Fruit fly (Drosophila melanogaster) whole organism, embryonic: ENCODE data around the gene CG31381.
A peak's percentile ranks its signal among the peaks of the same experiment; 100 is the strongest.

ENCODE experiments used
- Aef1 ChIP-seq: fragments of 200-800 bp; sonication (Bioruptor generic); IDR thresholded peaks from 3 replicates; pipeline ENCODE4 v1.3.6; 2022; ENCODE audit warnings: missing biosample characterization, missing genetic modification characterization
- Asciz ChIP-seq: fragments of 200-800 bp; sonication (Bioruptor generic); optimal IDR thresholded peaks from 2 replicates; lab custom pipeline; 2017; ENCODE audit warnings: missing biosample characterization, mild to moderate bottlenecking, missing genetic modification characterization, missing genetic modification reagents
- B-H1 ChIP-seq: fragments of 200-800 bp; sonication (Bioruptor generic); IDR thresholded peaks from 3 replicates; pipeline ENCODE4 v1.3.6; 2022; ENCODE audit warnings: missing biosample characterization, missing genetic modification characterization
- BtbVII ChIP-seq: fragments of 200-800 bp; sonication (Bioruptor generic); optimal IDR thresholded peaks from 3 replicates; lab custom pipeline; 2017; ENCODE audit warnings: missing biosample characterization, mild to moderate bottlenecking, missing genetic modification characterization
- CG11504 ChIP-seq: fragments of 200-800 bp; sonication (Bioruptor generic); optimal IDR thresholded peaks from 3 replicates; lab custom pipeline; 2019; ENCODE audit warnings: missing biosample characterization, mild to moderate bottlenecking, missing genetic modification characterization, moderate library complexity
- CG11696 ChIP-seq: fragments of 200-800 bp; sonication (Bioruptor generic); IDR thresholded peaks from 2 replicates; pipeline ENCODE4 v1.3.6; 2022; ENCODE audit warnings: missing biosample characterization, missing genetic modification characterization
- CG12071 ChIP-seq: fragments of 200-800 bp; sonication (Bioruptor generic); optimal IDR thresholded peaks from 3 replicates; lab custom pipeline; 2018; ENCODE audit warnings: missing biosample characterization, mild to moderate bottlenecking, missing genetic modification characterization
- CG12391 ChIP-seq: fragments of 200-800 bp; sonication (Bioruptor generic); optimal IDR thresholded peaks from 3 replicates; lab custom pipeline; 2018; ENCODE audit warnings: missing biosample characterization, mild to moderate bottlenecking, missing genetic modification characterization, moderate library complexity
- CG13123 ChIP-seq: fragments of 200-800 bp; sonication (Bioruptor generic); optimal IDR thresholded peaks from 2 replicates; lab custom pipeline; 2016; ENCODE audit warnings: missing biosample characterization, missing genetic modification characterization
- CG13424 ChIP-seq: fragments of 200-800 bp; sonication (Bioruptor generic); optimal IDR thresholded peaks from 2 replicates; lab custom pipeline; 2019; ENCODE audit warnings: missing biosample characterization, mild to moderate bottlenecking, missing genetic modification characterization, moderate library complexity
- CG15011 ChIP-seq: fragments of 200-800 bp; sonication (Bioruptor generic); optimal IDR thresholded peaks from 3 replicates; lab custom pipeline; 2018; ENCODE audit warnings: missing biosample characterization, mild to moderate bottlenecking, missing genetic modification characterization
- CG15269 ChIP-seq: fragments of 200-800 bp; sonication (Bioruptor generic); optimal IDR thresholded peaks from 2 replicates; lab custom pipeline; 2018; ENCODE audit warnings: missing biosample characterization, mild to moderate bottlenecking, missing genetic modification characterization, moderate library complexity
- CG16863 ChIP-seq: fragments of 200-800 bp; sonication (Bioruptor generic); optimal IDR thresholded peaks from 3 replicates; lab custom pipeline; 2016; ENCODE audit warnings: missing biosample characterization, missing genetic modification characterization
- CG17361 ChIP-seq: fragments of 200-800 bp; sonication (Bioruptor generic); IDR thresholded peaks from 3 replicates; pipeline ENCODE4 v1.3.6; 2022; ENCODE audit warnings: missing biosample characterization, missing genetic modification characterization
- CG33557 ChIP-seq: fragments of 200-800 bp; sonication (Bioruptor generic); optimal IDR thresholded peaks from 2 replicates; lab custom pipeline; 2019; ENCODE audit warnings: missing biosample characterization, mild to moderate bottlenecking, missing genetic modification characterization, moderate library complexity
- CG6689 ChIP-seq: fragments of 200-800 bp; sonication (Bioruptor generic); IDR thresholded peaks from 2 replicates; pipeline ENCODE4 v1.3.6; 2022; ENCODE audit warnings: missing biosample characterization, missing genetic modification characterization
- CG6813 ChIP-seq: fragments of 200-800 bp; sonication (Bioruptor generic); optimal IDR thresholded peaks from 2 replicates; lab custom pipeline; 2017; ENCODE audit warnings: missing biosample characterization, missing genetic modification characterization, mild to moderate bottlenecking, moderate library complexity, missing genetic modification reagents
- CG9609 ChIP-seq: fragments of 200-800 bp; sonication (Bioruptor generic); optimal IDR thresholded peaks from 3 replicates; lab custom pipeline; 2016; ENCODE audit warnings: missing biosample characterization, missing genetic modification characterization
- CG9727 ChIP-seq: fragments of 200-800 bp; sonication (Bioruptor generic); optimal IDR thresholded peaks from 3 replicates; lab custom pipeline; 2017; ENCODE audit warnings: missing biosample characterization, mild to moderate bottlenecking, missing genetic modification characterization
- CG9797 ChIP-seq: fragments of 200-800 bp; sonication (Bioruptor generic); optimal IDR thresholded peaks from 3 replicates; lab custom pipeline; 2018; ENCODE audit warnings: missing biosample characterization, mild to moderate bottlenecking, missing genetic modification characterization
- CHES-1-like ChIP-seq: fragments of 200-800 bp; sonication (Bioruptor generic); optimal IDR thresholded peaks from 2 replicates; lab custom pipeline; 2016; ENCODE audit warnings: missing biosample characterization, missing genetic modification characterization
- CoRest ChIP-seq: fragments of 200-800 bp; sonication (Bioruptor generic); optimal IDR thresholded peaks from 3 replicates; lab custom pipeline; 2018; ENCODE audit warnings: missing biosample characterization, mild to moderate bottlenecking, missing genetic modification characterization, moderate library complexity
- Hey ChIP-seq: fragments of 200-800 bp; sonication (Bioruptor generic); optimal IDR thresholded peaks from 3 replicates; lab custom pipeline; 2018; ENCODE audit warnings: missing biosample characterization, mild to moderate bottlenecking, missing genetic modification characterization
- Hsf ChIP-seq: fragments of 200-800 bp; sonication (Bioruptor generic); optimal IDR thresholded peaks from 3 replicates; lab custom pipeline; 2016; ENCODE audit warnings: missing biosample characterization, missing genetic modification characterization
- Lhr ChIP-seq: fragments of 200-800 bp; sonication (Bioruptor generic); optimal IDR thresholded peaks from 3 replicates; lab custom pipeline; 2017; ENCODE audit warnings: mild to moderate bottlenecking, missing biosample characterization, missing genetic modification reagents, missing genetic modification characterization
- MBD-R2 ChIP-seq: fragments of 200-800 bp; sonication (Bioruptor generic); IDR thresholded peaks from 2 replicates; pipeline ENCODE4 v1.3.6; 2022; ENCODE audit warnings: missing biosample characterization, missing genetic modification characterization
- Mrtf ChIP-seq: fragments of 200-800 bp; sonication (Bioruptor generic); IDR thresholded peaks from 3 replicates; pipeline ENCODE4 v1.3.6; 2022; ENCODE audit warnings: missing biosample characterization, missing genetic modification characterization
- Six4 ChIP-seq: fragments of 200-800 bp; sonication (Bioruptor generic); optimal IDR thresholded peaks from 2 replicates; lab custom pipeline; 2016; ENCODE audit warnings: missing biosample characterization, missing genetic modification characterization
- Sox102F ChIP-seq: fragments of 200-800 bp; sonication (Bioruptor generic); optimal IDR thresholded peaks from 2 replicates; lab custom pipeline; 2018; ENCODE audit warnings: missing biosample characterization, mild to moderate bottlenecking, missing genetic modification characterization, moderate library complexity
- bab2 ChIP-seq: fragments of 200-800 bp; sonication (Bioruptor generic); optimal IDR thresholded peaks from 2 replicates; lab custom pipeline; 2016; ENCODE audit warnings: missing biosample characterization, missing genetic modification characterization
- br ChIP-seq: fragments of >200 bp; optimal IDR thresholded peaks from 2 replicates; lab custom pipeline; 2017
- bsh ChIP-seq, 2 experiments: fragments of 200-800 bp; sonication (Bioruptor generic); optimal IDR thresholded peaks; 2 replicates each; lab custom pipeline; 2017 to 2018; ENCODE audit warnings: mild to moderate bottlenecking in 2 of 2, missing biosample characterization in 2 of 2, missing genetic modification characterization in 2 of 2, moderate library complexity in 1 of 2
- caup ChIP-seq: fragments of 200-800 bp; sonication (Bioruptor generic); optimal IDR thresholded peaks from 3 replicates; lab custom pipeline; 2017; ENCODE audit warnings: missing biosample characterization, mild to moderate bottlenecking, missing genetic modification characterization, moderate library complexity; ENCODE audit not compliant: severe bottlenecking
- ci ChIP-seq: fragments of 200-800 bp; sonication (Bioruptor generic); IDR thresholded peaks from 3 replicates; pipeline ENCODE4 v1.3.6; 2022; ENCODE audit warnings: missing biosample characterization, missing genetic modification characterization
- dati ChIP-seq: fragments of 200-800 bp; sonication (Bioruptor generic); IDR thresholded peaks from 2 replicates; pipeline ENCODE4 v1.3.6; 2022; ENCODE audit warnings: missing biosample characterization, missing genetic modification characterization
- dm ChIP-seq: fragments of 200-800 bp; sonication (Bioruptor generic); optimal IDR thresholded peaks from 3 replicates; lab custom pipeline; 2016; ENCODE audit warnings: missing biosample characterization, missing genetic modification characterization
- fd102C ChIP-seq: fragments of 200-800 bp; sonication (Bioruptor generic); optimal IDR thresholded peaks from 2 replicates; lab custom pipeline; 2018; ENCODE audit warnings: missing biosample characterization, mild to moderate bottlenecking, missing genetic modification characterization, moderate library complexity
- gcm ChIP-seq: fragments of 200-800 bp; sonication (Bioruptor generic); optimal IDR thresholded peaks from 2 replicates; lab custom pipeline; 2019; ENCODE audit warnings: missing biosample characterization, mild to moderate bottlenecking, missing genetic modification characterization, moderate library complexity
- gt ChIP-seq: fragments of 200-800 bp; sonication (Bioruptor generic); IDR thresholded peaks from 2 replicates; pipeline ENCODE4 v1.3.6; 2022; ENCODE audit warnings: missing biosample characterization, missing genetic modification characterization
- ham ChIP-seq: fragments of 200-800 bp; sonication (Bioruptor generic); IDR thresholded peaks from 2 replicates; pipeline ENCODE4 v1.3.6; 2022; ENCODE audit warnings: missing biosample characterization, missing genetic modification characterization
- knrl ChIP-seq: fragments of 200-800 bp; sonication (Bioruptor generic); IDR thresholded peaks from 3 replicates; pipeline ENCODE4 v1.3.6; 2022; ENCODE audit warnings: missing biosample characterization, missing genetic modification characterization; ENCODE audit not compliant: partially characterized antibody
- lmd ChIP-seq: fragments of 200-800 bp; sonication (Bioruptor generic); IDR thresholded peaks from 2 replicates; pipeline ENCODE4 v1.3.6; 2022; ENCODE audit warnings: missing biosample characterization, missing genetic modification characterization
- pb ChIP-seq: fragments of 200-800 bp; sonication (Bioruptor generic); optimal IDR thresholded peaks from 3 replicates; lab custom pipeline; 2016; ENCODE audit warnings: missing biosample characterization, missing genetic modification characterization
- repo ChIP-seq: fragments of 200-800 bp; sonication (Bioruptor generic); optimal IDR thresholded peaks from 2 replicates; lab custom pipeline; 2016; ENCODE audit warnings: missing biosample characterization, missing genetic modification characterization
- schlank ChIP-seq: fragments of 200-800 bp; sonication (Bioruptor generic); optimal IDR thresholded peaks from 2 replicates; lab custom pipeline; 2018; ENCODE audit warnings: missing biosample characterization, mild to moderate bottlenecking, missing genetic modification characterization
- slou ChIP-seq: fragments of 200-800 bp; sonication (Bioruptor generic); optimal IDR thresholded peaks from 3 replicates; lab custom pipeline; 2016; ENCODE audit warnings: missing biosample characterization, missing genetic modification characterization
- sna ChIP-seq: fragments of 200-800 bp; sonication (Bioruptor generic); IDR thresholded peaks from 2 replicates; pipeline ENCODE4 v1.3.6; 2022; ENCODE audit warnings: missing biosample characterization, missing genetic modification characterization; ENCODE audit not compliant: partially characterized antibody
- so ChIP-seq: fragments of 200-800 bp; sonication (Bioruptor generic); IDR thresholded peaks from 3 replicates; pipeline ENCODE4 v1.3.6; 2022; ENCODE audit warnings: missing biosample characterization, missing genetic modification characterization
- tio ChIP-seq: fragments of 200-800 bp; sonication (Bioruptor generic); optimal IDR thresholded peaks from 2 replicates; lab custom pipeline; 2017; ENCODE audit warnings: missing biosample characterization, missing genetic modification characterization, inconsistent platforms
- twi ChIP-seq: fragments of 200-800 bp; optimal IDR thresholded peaks from 2 replicates; lab custom pipeline; 2019; ENCODE audit warnings: missing biosample characterization, mild to moderate bottlenecking, missing genetic modification characterization, moderate library complexity
- wek ChIP-seq: fragments of 200-800 bp; sonication (Bioruptor generic); optimal IDR thresholded peaks from 3 replicates; lab custom pipeline; 2018; ENCODE audit warnings: missing biosample characterization, mild to moderate bottlenecking, missing genetic modification characterization, moderate library complexity

The CG31381 gene

dm6 chr3R:24850420-24850819 is 26.4 kb upstream of the CG31381 start, which contains the start of gene CG7006 (continued):
- TF ChIP-seq CG15011 (GFP tag; lab: Kevin White, UChicago) (peak; percentile 30), tio (GFP tag; lab: Kevin White, UChicago) (no peak), CG9727 (GFP tag; lab: Kevin White, UChicago) (peak; percentile 10), CG13424 (peak; percentile 43), dm (GFP tag; lab: Kevin White, UChicago) (peak; percentile 94), ci (GFP tag; lab: Robert Waterston, UW) (peak; percentile 77), bab2 (GFP tag; lab: Kevin White, UChicago) (peak; percentile 80), gcm (no peak), repo (GFP tag; lab: Kevin White, UChicago) (peak; percentile 58), dati (no peak), Aef1 (peak; percentile 36; the same call in 1 of the 3 replicates), CoRest (tag; lab: Kevin White, UChicago) (peak; percentile 58), CHES-1-like (GFP tag; lab: Kevin White, UChicago) (peak; percentile 75), Sox102F (GFP tag; lab: Kevin White, UChicago) (no peak), CG9797 (GFP tag; lab: Kevin White, UChicago) (no peak), Hey (tag; lab: Kevin White, UChicago) (no peak), Mrtf (no peak), Hsf (peak; percentile 74), schlank (tag; lab: Kevin White, UChicago) (peak; percentile 37), Asciz (GFP tag; lab: Kevin White, UChicago) (no peak), twi (tag; lab: Kevin White, UChicago) (no peak), wek (GFP tag; lab: Kevin White, UChicago) (no peak), CG11696 (GFP tag; lab: Robert Waterston, UW) (no peak), CG12391 (tag; lab: Kevin White, UChicago) (peak; percentile 55), lmd (peak; percentile 68; the same call in 1 of the 2 replicates), Lhr (GFP tag; lab: Kevin White, UChicago) (peak; percentile 21), CG33557 (no peak), CG6813 (no peak), slou (GFP tag; lab: Kevin White, UChicago) (peak; percentile 67), fd102C (GFP tag; lab: Kevin White, UChicago) (no peak), CG15269 (tag; lab: Kevin White, UChicago) (no peak), CG17361 (GFP tag; lab: Robert Waterston, UW) (peak; percentile 60; the same call in 2 of the 3 replicates), bsh (GFP tag; optimal IDR thresholded peaks at IDR 0.05; lab: Kevin White, UChicago) (no peak), so (GFP tag; lab: Robert Waterston, UW) (no peak), B-H1 (GFP tag; lab: Robert Waterston, UW) (no peak), CG6689 (GFP tag; lab: Robert Waterston, UW) (no peak), Six4 (GFP tag; lab: Kevin White, UChicago) (peak; percentile 35), CG9609 (GFP tag; lab: Kevin White, UChicago) (peak; percentile 78), MBD-R2 (peak; percentile 81), gt (GFP tag; lab: Robert Waterston, UW) (no peak; the same call in 1 of the 2 replicates), CG16863 (GFP tag; lab: Kevin White, UChicago) (peak; percentile 43), CG12071 (GFP tag; lab: Kevin White, UChicago) (no peak), BtbVII (GFP tag; lab: Kevin White, UChicago) (no peak), pb (GFP tag; lab: Kevin White, UChicago) (peak; percentile 44), CG13123 (GFP tag; lab: Kevin White, UChicago) (peak; percentile 50), ham (no peak), br (lab: Kevin White, UChicago) (no peak), caup (GFP tag; lab: Kevin White, UChicago) (peak; percentile 80), sna (GFP tag; lab: Robert Waterston, UW) (peak; percentile 58; the same call in 1 of the 2 replicates), knrl (GFP tag; lab: Robert Waterston, UW) (peak; percentile 78), CG11504 (no peak)
